Worm (Caenorhabditis elegans) whole organism, young adult: ENCODE data around the gene nduf-9.

ENCODE experiments used
- T26A5.8 ChIP-seq: sonication (generic microtip); optimal IDR thresholded peaks from 2 replicates; lab custom pipeline; 2016; ENCODE audit warnings: missing genetic modification characterization, missing compliant biosample characterization
- ama-1 ChIP-seq, 3 experiments: fragments of 150-350 bp in 1 of 3; sonication (generic microtip) in 2 of 3; optimal IDR thresholded peaks; 2 replicates each; lab custom pipeline; 2014 to 2018; ENCODE audit warnings: missing biosample characterization in 2 of 3, missing genetic modification characterization in 2 of 3, missing genetic modification reagents in 2 of 3
- bed-2 ChIP-seq: fragments of 200-800 bp; sonication (Bioruptor generic); IDR thresholded peaks from 2 replicates; pipeline ENCODE4 v1.3.6; 2022; ENCODE audit warnings: missing genetic modification reagents, missing genetic modification characterization, missing compliant biosample characterization
- egl-18 ChIP-seq: fragments of 200-800 bp; sonication (Bioruptor generic); IDR thresholded peaks from 2 replicates; pipeline ENCODE4 v1.3.6; 2022; ENCODE audit warnings: missing genetic modification reagents, missing genetic modification characterization, missing compliant biosample characterization

DNA sequence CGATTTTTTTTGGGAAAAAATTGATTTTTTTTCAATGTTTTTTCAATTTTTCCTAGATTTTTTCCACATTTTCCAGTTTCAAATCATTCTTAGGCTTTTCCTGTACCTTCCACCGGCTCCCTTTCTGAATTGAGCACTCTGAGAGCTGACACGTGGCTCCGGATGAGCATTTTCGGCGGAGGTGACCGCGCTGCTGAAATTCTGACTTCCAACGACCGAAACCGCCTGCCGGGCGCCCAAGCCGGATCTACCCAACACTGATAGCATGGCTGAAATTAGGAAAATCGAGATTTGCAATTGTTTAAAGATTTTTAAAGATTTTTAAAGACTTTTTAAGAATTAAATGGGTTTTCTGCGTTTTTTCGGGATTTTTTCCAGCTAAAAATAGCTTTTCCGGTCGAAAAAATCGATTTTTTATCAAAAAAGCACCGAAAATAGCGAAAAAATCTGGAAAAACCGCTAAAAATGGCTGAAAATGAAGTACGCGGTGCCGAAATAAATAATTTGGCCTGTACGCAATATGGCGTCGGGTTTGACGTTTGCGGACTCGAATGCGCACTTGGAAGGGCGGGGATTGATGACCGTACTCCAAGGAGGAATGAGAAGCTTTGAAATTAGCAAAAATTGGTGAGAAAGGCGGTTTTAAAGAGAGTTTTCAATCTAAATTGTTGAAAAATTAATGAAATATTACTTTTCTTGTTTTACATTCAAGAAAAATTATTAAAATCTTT, at the start of gene nduf-9:
- TF ChIP-seq ama-1 (optimal IDR thresholded peaks at IDR 0.05; lab: Kevin White, UChicago) (no peak), ama-1 (GFP tag; optimal IDR thresholded peaks at IDR 0.05; lab: Kevin White, UChicago) (no peak), egl-18 (GFP tag; lab: Robert Waterston, UW) (no peak), bed-2 (GFP tag; lab: Robert Waterston, UW) (no peak), T26A5.8 (tag; lab: Kevin White, UChicago) (no peak)
